Worm (Caenorhabditis elegans) whole organism, L3 larva: ENCODE data around the gene srw-24.
"Not testable (repeated sequence)": the region's sequence is repeated elsewhere in the genome, so short reads cannot be mapped to it uniquely, and the experiment has no call there.

Experiments used
- aly-2 ChIP-seq: fragments of 150-350 bp; optimal IDR thresholded peaks from 2 replicates; lab custom pipeline; 2014; ENCODE audit warnings: missing biosample characterization, missing genetic modification characterization
- ceh-28 ChIP-seq: fragments of 150-350 bp; optimal IDR thresholded peaks from 2 replicates; lab custom pipeline; 2014; ENCODE audit warnings: missing biosample characterization, missing genetic modification reagents, missing genetic modification characterization
- ceh-9 ChIP-seq: sonication (generic microtip); optimal IDR thresholded peaks from 2 replicates; lab custom pipeline; 2018; ENCODE audit warnings: missing biosample characterization, missing genetic modification characterization
- egl-5 ChIP-seq: fragments of 150-350 bp; optimal IDR thresholded peaks from 2 replicates; lab custom pipeline; 2017; ENCODE audit warnings: missing biosample characterization, missing genetic modification reagents, missing genetic modification characterization, inconsistent platforms
- elt-1 ChIP-seq: fragments of 150-350 bp; optimal IDR thresholded peaks from 2 replicates; lab custom pipeline; 2014; ENCODE audit warnings: missing biosample characterization, missing genetic modification characterization
- elt-2 ChIP-seq: sonication (generic microtip); optimal IDR thresholded peaks from 2 replicates; lab custom pipeline; 2016; ENCODE audit warnings: missing genetic modification reagents, mild to moderate bottlenecking, missing genetic modification characterization, missing compliant biosample characterization
- elt-3 ChIP-seq, 3 experiments: fragments of 150-350 bp in 1 of 3; sonication (generic microtip) in 2 of 3; optimal IDR thresholded peaks; 2 replicates in 2 of 3; 4 replicates in 1 of 3; lab custom pipeline; 2014 to 2017; ENCODE audit warnings: missing biosample characterization in 3 of 3, missing genetic modification characterization in 3 of 3
- fkh-10 ChIP-seq: sonication (generic microtip); optimal IDR thresholded peaks from 2 replicates; lab custom pipeline; 2017; ENCODE audit warnings: missing biosample characterization, missing genetic modification reagents, missing genetic modification characterization
- fkh-2 ChIP-seq: fragments of 150-350 bp; optimal IDR thresholded peaks from 2 replicates; lab custom pipeline; 2014; ENCODE audit warnings: missing biosample characterization, missing genetic modification reagents, missing genetic modification characterization
- fos-1 ChIP-seq: fragments of 150-350 bp; optimal IDR thresholded peaks from 2 replicates; lab custom pipeline; 2014; ENCODE audit warnings: missing biosample characterization, missing genetic modification characterization
- hmg-11 ChIP-seq: sonication (generic microtip); optimal IDR thresholded peaks from 2 replicates; lab custom pipeline; 2016; ENCODE audit warnings: missing genetic modification characterization, missing compliant biosample characterization
- lin-15B ChIP-seq: fragments of 150-350 bp; optimal IDR thresholded peaks from 2 replicates; lab custom pipeline; 2014; ENCODE audit warnings: missing biosample characterization, missing genetic modification characterization
- lin-39 ChIP-seq: fragments of 150-350 bp; optimal IDR thresholded peaks from 2 replicates; lab custom pipeline; 2018; ENCODE audit warnings: missing biosample characterization, missing genetic modification reagents, missing genetic modification characterization
- mdl-1 ChIP-seq: fragments of 150-350 bp; optimal IDR thresholded peaks from 2 replicates; lab custom pipeline; 2014; ENCODE audit warnings: missing biosample characterization, missing genetic modification characterization
- nfya-1 ChIP-seq: sonication (generic microtip); optimal IDR thresholded peaks from 2 replicates; lab custom pipeline; 2017; ENCODE audit warnings: missing genetic modification characterization, mild to moderate bottlenecking, missing compliant biosample characterization, antibody characterized with exemption, moderate library complexity; ENCODE audit not compliant: insufficient read depth
- nhr-11 ChIP-seq: fragments of 150-350 bp; optimal IDR thresholded peaks from 2 replicates; lab custom pipeline; 2014; ENCODE audit warnings: missing biosample characterization, missing genetic modification characterization
- nhr-237 ChIP-seq: fragments of 150-350 bp; optimal IDR thresholded peaks from 2 replicates; lab custom pipeline; 2014; ENCODE audit warnings: missing biosample characterization, missing genetic modification characterization
- nhr-28 ChIP-seq: fragments of 150-350 bp; optimal IDR thresholded peaks from 2 replicates; lab custom pipeline; 2014; ENCODE audit warnings: missing biosample characterization, missing genetic modification characterization
- nhr-43 ChIP-seq: sonication (generic microtip); optimal IDR thresholded peaks from 2 replicates; lab custom pipeline; 2016; ENCODE audit warnings: mild to moderate bottlenecking, missing genetic modification characterization, missing compliant biosample characterization; ENCODE audit not compliant: poor library complexity, severe bottlenecking
- nhr-76 ChIP-seq: fragments of 150-350 bp; sonication (generic microtip); optimal IDR thresholded peaks from 5 replicates; lab custom pipeline; 2014; ENCODE audit warnings: missing biosample characterization, missing genetic modification characterization
- nhr-77 ChIP-seq: fragments of 150-350 bp; optimal IDR thresholded peaks from 2 replicates; lab custom pipeline; 2014; ENCODE audit warnings: missing biosample characterization, missing genetic modification characterization
- pha-4 ChIP-seq: fragments of 150-350 bp; optimal IDR thresholded peaks from 2 replicates; lab custom pipeline; 2014; ENCODE audit warnings: missing biosample characterization, missing genetic modification reagents, missing genetic modification characterization
- pqm-1 ChIP-seq: fragments of 150-350 bp; optimal IDR thresholded peaks from 2 replicates; lab custom pipeline; 2017; ENCODE audit warnings: missing biosample characterization, missing genetic modification characterization, inconsistent platforms
- sea-2 ChIP-seq: fragments of 150-350 bp; sonication (generic microtip); optimal IDR thresholded peaks from 4 replicates; lab custom pipeline; 2014; ENCODE audit warnings: missing biosample characterization, missing genetic modification reagents, missing genetic modification characterization
- skn-1 ChIP-seq: fragments of 150-350 bp; optimal IDR thresholded peaks from 2 replicates; lab custom pipeline; 2014; ENCODE audit warnings: missing biosample characterization, missing genetic modification characterization
- tbx-2 ChIP-seq: sonication (generic microtip); optimal IDR thresholded peaks from 2 replicates; lab custom pipeline; 2016; ENCODE audit warnings: mild to moderate bottlenecking, missing genetic modification characterization, missing compliant biosample characterization
- unc-62 ChIP-seq: fragments of 150-350 bp; sonication (generic microtip); optimal IDR thresholded peaks from 4 replicates; lab custom pipeline; 2014; ENCODE audit warnings: missing biosample characterization, missing genetic modification reagents, missing genetic modification characterization
- ztf-4 ChIP-seq: fragments of 150-350 bp; optimal IDR thresholded peaks from 2 replicates; lab custom pipeline; 2014; ENCODE audit warnings: missing biosample characterization, missing genetic modification characterization

srw-24 gene

DNA sequence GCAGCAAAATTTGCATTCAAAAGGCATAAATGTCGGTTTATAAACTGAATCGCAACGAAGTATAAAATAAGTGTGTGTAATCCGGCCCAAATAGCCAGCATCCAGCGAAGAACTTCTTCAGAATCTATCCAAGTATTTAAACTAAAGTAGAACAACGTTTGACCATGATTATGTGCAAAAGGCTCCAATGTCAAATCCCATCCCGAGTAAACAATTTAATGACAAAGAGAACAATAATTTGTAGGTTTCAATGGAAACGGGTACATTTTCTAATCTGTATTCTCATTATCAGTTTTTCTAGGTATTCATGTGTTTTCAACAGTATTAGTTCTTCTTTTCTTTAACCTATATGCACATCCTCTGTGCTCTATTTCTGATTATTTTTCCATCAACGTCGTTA, 16.1 kb upstream of the srw-24 start, which contains the start of gene C41G6.12:
TSS of gene C41G6.12 (minus strand) at position 101 of the 400 bp plus-strand sequence.
- TF ChIP-seq ceh-28 (tag; lab: Kevin White, UChicago); elt-1 (tag; lab: Kevin White, UChicago); sea-2: not testable (repeated sequence)

DNA sequence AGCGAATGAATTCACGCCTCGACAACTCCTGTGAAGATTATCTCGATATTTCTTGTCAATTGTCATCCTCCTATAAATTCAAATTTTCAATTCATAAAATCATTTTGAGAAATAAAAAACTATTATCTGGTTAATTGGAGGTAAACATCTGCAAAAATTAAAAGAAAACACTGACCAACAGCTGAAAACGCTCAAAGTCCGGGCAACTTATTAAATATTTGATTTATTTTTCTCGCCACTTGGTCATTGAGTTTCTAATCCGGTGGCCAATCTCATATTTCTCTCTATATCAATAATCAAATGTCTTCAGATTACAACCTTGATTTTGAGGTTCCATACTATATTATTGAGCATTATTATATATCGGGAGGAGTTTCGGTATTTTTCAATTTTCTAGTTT, 11.9 kb upstream of the srw-24 start, which contains the start of gene sri-24:
TSS of gene sri-24 (plus strand) at position 301 of the 400 bp plus-strand sequence.
- TF ChIP-seq skn-1, nfya-1, nhr-28 (tag; lab: Kevin White, UChicago): not testable (repeated sequence)

DNA sequence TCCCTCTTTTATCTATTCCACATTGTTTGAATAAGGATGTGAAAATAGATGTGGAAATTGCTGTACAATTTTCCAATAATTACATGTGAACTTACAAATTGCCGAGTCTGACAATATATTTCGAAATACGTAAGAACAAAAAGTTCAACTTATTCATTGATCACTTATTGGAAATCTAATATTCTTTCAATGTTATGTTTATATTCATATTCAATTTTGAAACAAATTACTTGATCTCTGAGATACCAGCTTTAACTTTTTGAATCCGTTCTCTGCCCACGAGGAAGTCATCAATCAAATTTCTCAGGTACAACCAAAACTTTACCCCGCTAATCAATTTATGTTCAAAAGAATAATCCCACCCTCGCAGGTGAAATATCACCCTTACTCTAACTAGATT, 8.6 kb upstream of the srw-24 start, which contains the start of gene sri-26:
TSS of gene sri-26 (plus strand) at position 301 of the 400 bp plus-strand sequence.
- not testable (repeated sequence) for TF ChIP-seq elt-1, nhr-237, fos-1 (tag; lab: Kevin White, UChicago)

DNA sequence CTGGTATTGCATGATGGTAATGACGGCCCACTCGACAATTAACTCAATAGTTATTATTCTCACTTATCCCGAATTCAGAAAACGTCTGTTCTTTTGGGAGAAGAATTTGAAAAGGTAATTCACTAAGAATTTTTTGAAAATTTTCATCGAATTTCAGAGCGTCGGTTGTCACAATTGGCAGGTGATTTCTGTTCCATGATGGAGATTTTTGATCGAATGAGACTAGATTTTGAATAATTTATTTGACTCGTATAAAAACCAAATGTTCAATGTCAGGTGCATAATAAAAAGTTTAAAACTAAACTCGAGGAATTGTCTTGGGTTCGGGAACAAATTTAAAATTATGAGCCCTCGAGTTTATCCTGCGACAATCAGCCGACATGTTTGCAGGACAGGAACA, 7.1 kb upstream of the srw-24 start, which contains the start of gene sri-25:
TSS of gene sri-25 (plus strand) at position 301 of the 400 bp plus-strand sequence.
- TF ChIP-seq nhr-11 (tag; lab: Kevin White, UChicago) (no peak), skn-1 (tag; lab: Kevin White, UChicago) (no peak), pqm-1 (no peak), mdl-1 (tag; lab: Kevin White, UChicago) (no peak), elt-2 (tag; lab: Kevin White, UChicago) (no peak), unc-62 (GFP tag; lab: Kevin White, UChicago) (no peak), elt-3 (tag; optimal IDR thresholded peaks at IDR 0.05; lab: Kevin White, UChicago) (no peak), nhr-77 (tag; lab: Kevin White, UChicago) (no peak), nhr-76 (tag; lab: Kevin White, UChicago) (no peak), lin-15B (no peak), lin-39 (tag; lab: Kevin White, UChicago) (no peak), tbx-2 (tag; lab: Kevin White, UChicago) (no peak), hmg-11 (tag; lab: Kevin White, UChicago) (no peak)

DNA sequence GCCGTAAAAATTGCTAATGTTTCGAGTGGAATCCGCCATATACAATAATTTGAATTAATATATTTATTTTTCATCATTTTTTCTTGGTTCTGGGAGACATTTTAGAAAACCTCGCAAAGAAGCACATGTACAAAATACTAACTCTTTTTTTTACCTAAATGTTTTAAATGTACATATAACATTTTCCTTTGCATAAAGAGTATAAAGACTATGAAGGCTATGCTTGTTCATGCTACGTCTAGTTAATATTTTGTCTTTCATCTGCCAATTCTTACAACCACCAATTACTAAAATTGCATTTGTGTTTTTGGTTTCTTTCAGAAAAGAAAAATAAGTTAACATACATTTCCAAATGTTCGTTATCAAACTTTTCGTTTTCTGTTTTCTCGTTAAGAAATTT, 2.4 kb upstream of the srw-24 start, which contains the start of gene irld-25:
TSS of gene irld-25 (plus strand) at position 301 of the 400 bp plus-strand sequence.
- no peak for TF ChIP-seq egl-5
- TF ChIP-seq fkh-10 (GFP tag; lab: Kevin White, UChicago) = no peak
- no peak for TF ChIP-seq nhr-76 (tag; lab: Kevin White, UChicago)
- TF ChIP-seq ztf-4 (tag; lab: Kevin White, UChicago) = no peak
- no peak for TF ChIP-seq nhr-43
- no peak for TF ChIP-seq sea-2
- no peak for TF ChIP-seq pha-4
- TF ChIP-seq aly-2 (tag; lab: Kevin White, UChicago) = no peak
- TF ChIP-seq nfya-1 (tag; lab: Kevin White, UChicago) = no peak
- no peak for TF ChIP-seq nhr-28 (tag; lab: Kevin White, UChicago)
- no peak for TF ChIP-seq fos-1 (tag; lab: Kevin White, UChicago)
- TF ChIP-seq elt-2 (tag; lab: Kevin White, UChicago) = no peak
- TF ChIP-seq fkh-2 = no peak
- TF ChIP-seq, all 47 proteins: peak for 0

DNA sequence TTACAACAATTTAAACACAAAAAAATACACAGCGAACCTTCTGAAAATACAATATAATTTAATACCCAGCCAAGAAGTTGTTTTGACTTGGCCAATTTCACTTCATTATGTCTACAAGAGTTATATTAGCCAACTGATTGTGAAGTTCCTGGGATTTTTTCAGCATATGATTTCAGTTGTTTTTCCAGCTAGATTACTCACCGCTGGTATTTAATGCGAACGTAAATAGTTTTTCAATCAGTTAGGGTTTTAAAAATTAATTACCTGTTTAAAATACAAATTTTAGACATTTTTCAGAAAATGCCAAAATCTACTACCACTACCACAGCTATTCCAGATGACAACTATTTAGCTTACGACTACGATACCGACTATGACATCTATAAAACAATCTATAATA, 1.9 kb downstream of the srw-24 start, which contains the start of gene srw-14:
TSS of gene srw-14 (plus strand) at position 301 of the 400 bp plus-strand sequence.
- TF ChIP-seq ceh-9 (tag; lab: Kevin White, UChicago) = no peak

DNA sequence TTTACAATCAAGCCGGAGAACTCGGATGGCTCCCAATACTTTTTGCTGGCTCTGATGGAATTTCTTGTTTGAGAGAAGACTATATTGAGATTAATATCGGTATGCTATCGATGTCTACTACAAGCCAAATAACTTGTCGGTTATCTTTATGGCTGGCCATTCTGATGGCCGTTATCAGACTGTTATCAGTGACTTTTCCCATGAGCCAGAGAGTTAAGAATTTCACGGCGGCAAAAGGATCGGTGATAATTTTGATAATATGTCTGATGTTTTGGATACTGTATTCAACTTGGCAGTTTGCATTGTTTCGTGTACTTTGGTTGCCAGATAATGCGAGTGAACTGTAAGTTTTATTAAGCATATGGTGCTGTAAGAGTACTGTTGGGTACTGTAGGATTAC, 2.4 kb downstream of the srw-24 start:
- TF ChIP-seq elt-2 (tag; lab: Kevin White, UChicago) (peak; percentile 56), nhr-28 (tag; lab: Kevin White, UChicago) (no peak)
